Fruit fly (Drosophila melanogaster) whole organism, embryonic: Measurements from ENCODE around the gene CG13843.

Experiments used
- Ada2b ChIP-seq: fragments of 200-800 bp; sonication (Bioruptor generic); IDR thresholded peaks from 2 replicates; pipeline ENCODE4 v1.3.6; 2022; ENCODE audit warnings: missing biosample characterization, missing genetic modification characterization
- CG10431 ChIP-seq: fragments of 200-800 bp; sonication (Bioruptor generic); optimal IDR thresholded peaks from 3 replicates; lab custom pipeline; 2018; ENCODE audit warnings: missing biosample characterization, mild to moderate bottlenecking, missing genetic modification characterization
- CG10979 ChIP-seq: fragments of 200-800 bp; sonication (Bioruptor generic); optimal IDR thresholded peaks from 2 replicates; lab custom pipeline; 2018; ENCODE audit warnings: missing biosample characterization, mild to moderate bottlenecking, missing genetic modification characterization, moderate library complexity
- CG11695 ChIP-seq: fragments of 200-800 bp; sonication (Bioruptor generic); IDR thresholded peaks from 3 replicates; pipeline ENCODE4 v1.3.6; 2022; ENCODE audit warnings: missing biosample characterization, missing genetic modification characterization
- CG12659 ChIP-seq: fragments of 200-800 bp; sonication (Bioruptor generic); optimal IDR thresholded peaks from 3 replicates; lab custom pipeline; 2017; ENCODE audit warnings: mild to moderate bottlenecking, missing biosample characterization, missing genetic modification reagents, missing genetic modification characterization
- CG12769 ChIP-seq: fragments of 200-800 bp; sonication (Bioruptor generic); optimal IDR thresholded peaks from 2 replicates; lab custom pipeline; 2019; ENCODE audit warnings: missing biosample characterization, mild to moderate bottlenecking, missing genetic modification characterization, moderate library complexity
- CG1529 ChIP-seq: fragments of 200-800 bp; sonication (Bioruptor generic); optimal IDR thresholded peaks from 3 replicates; lab custom pipeline; 2018; ENCODE audit warnings: missing biosample characterization, missing genetic modification characterization
- CG1603 ChIP-seq: fragments of 200-800 bp; sonication (Bioruptor generic); optimal IDR thresholded peaks from 2 replicates; lab custom pipeline; 2019; ENCODE audit warnings: missing biosample characterization, mild to moderate bottlenecking, missing genetic modification characterization, moderate library complexity
- CG16813 ChIP-seq: fragments of 200-800 bp; sonication (Bioruptor generic); IDR thresholded peaks from 3 replicates; pipeline ENCODE4 v1.3.6; 2022; ENCODE audit warnings: missing biosample characterization, missing genetic modification characterization; ENCODE audit not compliant: partially characterized antibody
- CG16815 ChIP-seq: fragments of 200-800 bp; sonication (Bioruptor generic); optimal IDR thresholded peaks from 3 replicates; lab custom pipeline; 2017; ENCODE audit warnings: missing biosample characterization, mild to moderate bottlenecking, missing genetic modification characterization
- CG17328 ChIP-seq: fragments of 200-800 bp; sonication (Bioruptor generic); IDR thresholded peaks from 2 replicates; pipeline ENCODE4 v1.3.6; 2022; ENCODE audit warnings: missing biosample characterization, missing genetic modification characterization
- CG17361 ChIP-seq: fragments of 200-800 bp; sonication (Bioruptor generic); IDR thresholded peaks from 3 replicates; pipeline ENCODE4 v1.3.6; 2022; ENCODE audit warnings: missing biosample characterization, missing genetic modification characterization
- CG2199 ChIP-seq: fragments of 200-800 bp; sonication (Bioruptor generic); IDR thresholded peaks from 3 replicates; pipeline ENCODE4 v1.3.6; 2022; ENCODE audit warnings: missing biosample characterization, missing genetic modification characterization
- CG2678 ChIP-seq: fragments of 200-800 bp; sonication (Bioruptor generic); optimal IDR thresholded peaks from 3 replicates; lab custom pipeline; 2019; ENCODE audit warnings: missing biosample characterization, mild to moderate bottlenecking, missing genetic modification characterization, moderate library complexity
- CG2875 ChIP-seq: fragments of 200-800 bp; sonication (Bioruptor generic); optimal IDR thresholded peaks from 2 replicates; lab custom pipeline; 2017; ENCODE audit warnings: missing biosample characterization, mild to moderate bottlenecking, missing genetic modification characterization, missing genetic modification reagents
- CG3407 ChIP-seq: fragments of 200-800 bp; sonication (Bioruptor generic); optimal IDR thresholded peaks from 2 replicates; lab custom pipeline; 2018; ENCODE audit warnings: missing biosample characterization, mild to moderate bottlenecking, missing genetic modification characterization
- CG4730 ChIP-seq: fragments of 200-800 bp; sonication (Bioruptor generic); IDR thresholded peaks from 2 replicates; pipeline ENCODE4 v1.3.6; 2022; ENCODE audit warnings: missing biosample characterization, missing genetic modification characterization
- CG6689 ChIP-seq: fragments of 200-800 bp; sonication (Bioruptor generic); IDR thresholded peaks from 2 replicates; pipeline ENCODE4 v1.3.6; 2022; ENCODE audit warnings: missing biosample characterization, missing genetic modification characterization
- CG7556 ChIP-seq: fragments of 200-800 bp; sonication (Bioruptor generic); optimal IDR thresholded peaks from 2 replicates; lab custom pipeline; 2017; ENCODE audit warnings: missing biosample characterization, mild to moderate bottlenecking, missing genetic modification characterization
- CG8290 ChIP-seq, 3 experiments: fragments of 200-800 bp; sonication (Bioruptor generic); optimal IDR thresholded peaks; 2 replicates each; lab custom pipeline; 2016 to 2019; ENCODE audit warnings: missing biosample characterization in 3 of 3, missing genetic modification characterization in 3 of 3, mild to moderate bottlenecking in 2 of 3, moderate library complexity in 1 of 3
- D ChIP-seq, 2 experiments: fragments of 200-800 bp in 1 of 2; fragments of >200 bp in 1 of 2; sonication (Bioruptor generic) in 1 of 2; optimal IDR thresholded peaks; 2 replicates in 1 of 2; 3 replicates in 1 of 2; lab custom pipeline; 2017; ENCODE audit warnings: mild to moderate bottlenecking in 1 of 2, missing biosample characterization in 1 of 2, missing genetic modification characterization in 1 of 2, missing genetic modification reagents in 1 of 2
- E2f1 ChIP-seq: fragments of 200-800 bp; sonication (Bioruptor generic); IDR thresholded peaks from 2 replicates; pipeline ENCODE4 v1.3.6; 2022; ENCODE audit warnings: missing biosample characterization, missing genetic modification characterization
- Fer3 ChIP-seq: fragments of 200-800 bp; sonication (Bioruptor generic); optimal IDR thresholded peaks from 2 replicates; lab custom pipeline; 2018; ENCODE audit warnings: missing biosample characterization, mild to moderate bottlenecking, missing genetic modification characterization, moderate library complexity
- HLH3B ChIP-seq: fragments of 200-800 bp; sonication (Bioruptor generic); IDR thresholded peaks from 2 replicates; pipeline ENCODE4 v1.3.6; 2022; ENCODE audit warnings: missing biosample characterization, missing genetic modification characterization
- Hmr ChIP-seq: fragments of 200-800 bp; sonication (Bioruptor generic); optimal IDR thresholded peaks from 3 replicates; lab custom pipeline; 2017; ENCODE audit warnings: mild to moderate bottlenecking, missing biosample characterization, missing genetic modification reagents, missing genetic modification characterization
- Jarid2 ChIP-seq: fragments of 200-800 bp; sonication (Bioruptor generic); optimal IDR thresholded peaks from 3 replicates; lab custom pipeline; 2017; ENCODE audit warnings: mild to moderate bottlenecking, missing biosample characterization, missing genetic modification reagents, missing genetic modification characterization
- Pdp1 ChIP-seq, 2 experiments: fragments of 200-800 bp; sonication (Bioruptor generic); optimal IDR thresholded peaks; 3 replicates each; lab custom pipeline; 2016; ENCODE audit warnings: missing biosample characterization in 2 of 2, missing genetic modification characterization in 2 of 2, mild to moderate bottlenecking in 1 of 2, moderate library complexity in 1 of 2
- chm ChIP-seq: fragments of 200-800 bp; sonication (Bioruptor generic); IDR thresholded peaks from 2 replicates; pipeline ENCODE4 v1.3.6; 2022; ENCODE audit warnings: missing biosample characterization, missing genetic modification characterization
- ci ChIP-seq: fragments of 200-800 bp; sonication (Bioruptor generic); IDR thresholded peaks from 3 replicates; pipeline ENCODE4 v1.3.6; 2022; ENCODE audit warnings: missing biosample characterization, missing genetic modification characterization
- dpn ChIP-seq, 2 experiments: fragments of 200-800 bp; sonication (Bioruptor generic); optimal IDR thresholded peaks; 3 replicates each; lab custom pipeline; 2016; ENCODE audit warnings: missing biosample characterization in 2 of 2, missing genetic modification characterization in 2 of 2
- ind ChIP-seq: fragments of 200-800 bp; sonication (Bioruptor generic); optimal IDR thresholded peaks from 3 replicates; lab custom pipeline; 2016; ENCODE audit warnings: missing biosample characterization, missing genetic modification characterization
- row ChIP-seq: fragments of 200-800 bp; sonication (Bioruptor generic); IDR thresholded peaks from 3 replicates; pipeline ENCODE4 v1.3.6; 2022; ENCODE audit warnings: missing biosample characterization, missing genetic modification characterization
- sd ChIP-seq: fragments of 200-800 bp; sonication (Bioruptor generic); optimal IDR thresholded peaks from 3 replicates; lab custom pipeline; 2018; ENCODE audit warnings: missing biosample characterization, mild to moderate bottlenecking, missing genetic modification characterization, moderate library complexity
- sens ChIP-seq: fragments of 200-800 bp; sonication (Bioruptor generic); peaks from one replicate; lab custom pipeline; 2016; ENCODE audit warnings: missing biosample characterization, missing genetic modification characterization
- sisA ChIP-seq: fragments of 200-800 bp; sonication (Bioruptor generic); IDR thresholded peaks from 2 replicates; pipeline ENCODE4 v1.3.6; 2022; ENCODE audit warnings: missing biosample characterization, missing genetic modification characterization
- trem ChIP-seq: fragments of 200-800 bp; optimal IDR thresholded peaks from 3 replicates; lab custom pipeline; 2019; ENCODE audit warnings: missing biosample characterization, mild to moderate bottlenecking, missing genetic modification characterization, moderate library complexity
- vvl ChIP-seq: fragments of 200-800 bp; sonication (Bioruptor generic); IDR thresholded peaks from 2 replicates; pipeline ENCODE4 v1.3.6; 2022; ENCODE audit warnings: missing biosample characterization, missing genetic modification characterization

Gene CG13843

dm6 chr3R:22625514-22626333 is 16.4 kb downstream of the CG13843 start (continued):
- TF ChIP-seq CG7556 (peak; percentile 65), CG12769 (peak; percentile 15), sisA (GFP tag; lab: Robert Waterston, UW) (0 out of 2 replicates have a peak, but pooled peaks have one; percentile 10), CG17361 (GFP tag; lab: Robert Waterston, UW) (peak; percentile 73; the same call in 2 of the 3 replicates), CG16815 (GFP tag; lab: Kevin White, UChicago) (peak; percentile 19), D (optimal IDR thresholded peaks at IDR 0.05; lab: Kevin White, UChicago) (no peak), D (GFP tag; optimal IDR thresholded peaks at IDR 0.05; lab: Kevin White, UChicago) (peak; percentile 76), row (GFP tag; lab: Robert Waterston, UW) (peak; percentile 49; the same call in 2 of the 3 replicates), CG3407 (GFP tag; lab: Kevin White, UChicago) (peak; percentile 39), CG1603 (tag; lab: Kevin White, UChicago) (peak; percentile 23), CG2875 (GFP tag; lab: Kevin White, UChicago) (peak; percentile 64), CG11695 (peak; percentile 52), ind (GFP tag; lab: Kevin White, UChicago) (peak; percentile 16), Ada2b (GFP tag; lab: Robert Waterston, UW) (peak; percentile 20; the same call in 1 of the 2 replicates), CG6689 (GFP tag; lab: Robert Waterston, UW) (peak; percentile 57), CG10431 (GFP tag; lab: Kevin White, UChicago) (no peak), vvl (GFP tag; lab: Robert Waterston, UW) (peak; percentile 23; the same call in 1 of the 2 replicates), CG2199 (GFP tag; lab: Robert Waterston, UW) (peak; percentile 72; the same call in 2 of the 3 replicates), dpn (GFP tag; optimal IDR thresholded peaks at IDR 0.05; lab: Kevin White, UChicago) (peak in 1 of 2 experiments; percentile 13), CG10979 (tag; lab: Kevin White, UChicago) (peak; percentile 74), E2f1 (GFP tag; lab: Robert Waterston, UW) (no peak), sd (tag; lab: Kevin White, UChicago) (peak; percentile 63), CG2678 (tag; lab: Kevin White, UChicago) (peak; percentile 73), Hmr (GFP tag; lab: Kevin White, UChicago) (peak; percentile 58), CG16813 (GFP tag; lab: Robert Waterston, UW) (no peak), trem (tag; lab: Kevin White, UChicago) (peak; percentile 25)

dm6 chr3R:22626334-22626688 is 17.0 kb downstream of the CG13843 start:
- peak in 1 of 2 experiments; percentile 64 for TF ChIP-seq Pdp1 (GFP tag; optimal IDR thresholded peaks at IDR 0.05; lab: Kevin White, UChicago)
- no peak for TF ChIP-seq CG4730 (GFP tag; lab: Robert Waterston, UW)
- peak; percentile 61 for TF ChIP-seq chm (GFP tag; lab: Robert Waterston, UW)
- TF ChIP-seq CG17328 = 0 out of 2 replicates have a peak, but pooled peaks have one; percentile 10
- no peak for TF ChIP-seq CG1529
- no peak for TF ChIP-seq HLH3B (GFP tag; lab: Robert Waterston, UW)
- TF ChIP-seq Jarid2 (GFP tag; lab: Kevin White, UChicago) = peak; percentile 8
- no peak for TF ChIP-seq CG8290 (GFP tag; optimal IDR thresholded peaks at IDR 0.05; lab: Kevin White, UChicago)
- TF ChIP-seq CG8290 (tag; optimal IDR thresholded peaks at IDR 0.05; lab: Kevin White, UChicago) = peak in 1 of 2 experiments; percentile 9
- peak; percentile 72 for TF ChIP-seq sens (GFP tag; lab: Kevin White, UChicago)
- TF ChIP-seq ci = peak; percentile 44; the same call in 2 of the 3 replicates
- no peak for TF ChIP-seq CG12659 (GFP tag; lab: Kevin White, UChicago)
- no peak for TF ChIP-seq Fer3
